Fruit fly (Drosophila melanogaster) whole organism, prepupa: ENCODE measurements around the gene AlkB.

Source experiments
- CG10631 ChIP-seq: fragments of 200-800 bp; sonication (Bioruptor generic); optimal IDR thresholded peaks from 2 replicates; lab custom pipeline; 2016; ENCODE audit warnings: missing biosample characterization, missing genetic modification characterization
- CG10669 ChIP-seq: fragments of 200-800 bp; sonication (Bioruptor generic); optimal IDR thresholded peaks from 3 replicates; lab custom pipeline; 2018; ENCODE audit warnings: missing biosample characterization, mild to moderate bottlenecking, missing genetic modification characterization, moderate library complexity
- CG11902 ChIP-seq: fragments of 200-800 bp; sonication (Bioruptor generic); optimal IDR thresholded peaks from 3 replicates; lab custom pipeline; 2016; ENCODE audit warnings: missing biosample characterization, missing genetic modification characterization
- CG1621 ChIP-seq: fragments of 200-800 bp; sonication (Bioruptor generic); optimal IDR thresholded peaks from 3 replicates; lab custom pipeline; 2018; ENCODE audit warnings: missing biosample characterization, mild to moderate bottlenecking, missing genetic modification characterization
- CG16779 ChIP-seq: fragments of 200-800 bp; sonication (Bioruptor generic); optimal IDR thresholded peaks from 3 replicates; lab custom pipeline; 2017; ENCODE audit warnings: missing biosample characterization, mild to moderate bottlenecking, missing genetic modification characterization
- CG3032 ChIP-seq: fragments of 200-800 bp; optimal IDR thresholded peaks from 2 replicates; lab custom pipeline; 2019; ENCODE audit warnings: missing biosample characterization, mild to moderate bottlenecking, missing genetic modification characterization, moderate library complexity
- CG31627 ChIP-seq: fragments of 200-800 bp; sonication (Bioruptor generic); optimal IDR thresholded peaks from 3 replicates; lab custom pipeline; 2016; ENCODE audit warnings: missing biosample characterization, missing genetic modification characterization
- CG34406 ChIP-seq: fragments of 200-800 bp; sonication (Bioruptor generic); optimal IDR thresholded peaks from 3 replicates; lab custom pipeline; 2016; ENCODE audit warnings: missing biosample characterization, missing genetic modification characterization
- CG4318 ChIP-seq: fragments of 200-800 bp; sonication (Bioruptor generic); optimal IDR thresholded peaks from 3 replicates; lab custom pipeline; 2017; ENCODE audit warnings: missing biosample characterization, mild to moderate bottlenecking, missing genetic modification characterization
- CG6163 ChIP-seq: fragments of 200-800 bp; sonication (Bioruptor generic); IDR thresholded peaks from 3 replicates; pipeline ENCODE4 v1.3.6; 2022; ENCODE audit warnings: missing biosample characterization, missing genetic modification characterization
- CG6808 ChIP-seq: fragments of 200-800 bp; sonication (Bioruptor generic); optimal IDR thresholded peaks from 3 replicates; lab custom pipeline; 2017; ENCODE audit warnings: missing biosample characterization, missing genetic modification characterization, mild to moderate bottlenecking, moderate library complexity, missing genetic modification reagents
- CG7368 ChIP-seq: fragments of 200-800 bp; sonication (Bioruptor generic); optimal IDR thresholded peaks from 3 replicates; lab custom pipeline; 2016; ENCODE audit warnings: missing biosample characterization, missing genetic modification characterization
- CG8119 ChIP-seq: fragments of 200-800 bp; sonication (Bioruptor generic); IDR thresholded peaks from 3 replicates; pipeline ENCODE4 v1.3.6; 2022; ENCODE audit warnings: missing biosample characterization, missing genetic modification characterization
- CG8319 ChIP-seq: fragments of 200-800 bp; sonication (Bioruptor generic); optimal IDR thresholded peaks from 3 replicates; lab custom pipeline; 2016; ENCODE audit warnings: missing biosample characterization, missing genetic modification characterization
- CG8632 ChIP-seq: fragments of 200-800 bp; sonication (Bioruptor generic); optimal IDR thresholded peaks from 3 replicates; lab custom pipeline; 2016; ENCODE audit warnings: missing biosample characterization, missing genetic modification characterization
- CG9139 ChIP-seq: fragments of 200-800 bp; sonication (Bioruptor generic); optimal IDR thresholded peaks from 3 replicates; lab custom pipeline; 2017; ENCODE audit warnings: missing biosample characterization, mild to moderate bottlenecking, missing genetic modification characterization
- Eip75B ChIP-seq: fragments of 200-800 bp; sonication (Bioruptor generic); optimal IDR thresholded peaks from 3 replicates; lab custom pipeline; 2016; ENCODE audit warnings: missing biosample characterization, missing genetic modification characterization
- Eip78C ChIP-seq: fragments of 200-800 bp; sonication (Bioruptor generic); peaks from one replicate; lab custom pipeline; 2016; ENCODE audit warnings: missing biosample characterization, missing genetic modification characterization
- Eip93F ChIP-seq: fragments of 200-800 bp; sonication (Bioruptor generic); optimal IDR thresholded peaks from 2 replicates; lab custom pipeline; 2016; ENCODE audit warnings: missing biosample characterization, mild to moderate bottlenecking, missing genetic modification characterization
- Ets96B ChIP-seq: fragments of 200-800 bp; optimal IDR thresholded peaks from 2 replicates; lab custom pipeline; 2019; ENCODE audit warnings: missing biosample characterization, mild to moderate bottlenecking, missing genetic modification characterization, moderate library complexity
- Gug ChIP-seq: fragments of 200-800 bp; sonication (Bioruptor generic); IDR thresholded peaks from 2 replicates; pipeline ENCODE4 v1.3.6; 2022; ENCODE audit warnings: missing biosample characterization, missing genetic modification characterization
- Hr38 ChIP-seq: sonication (Bioruptor generic); optimal IDR thresholded peaks from 2 replicates; lab custom pipeline; 2016; ENCODE audit warnings: missing biosample characterization, missing genetic modification characterization
- Hr39 ChIP-seq: fragments of 200-800 bp; sonication (Bioruptor generic); optimal IDR thresholded peaks from 2 replicates; lab custom pipeline; 2016; ENCODE audit warnings: missing biosample characterization, missing genetic modification characterization
- Hr4 ChIP-seq: fragments of 200-800 bp; sonication (Bioruptor generic); optimal IDR thresholded peaks from 3 replicates; lab custom pipeline; 2016; ENCODE audit warnings: missing biosample characterization, missing genetic modification characterization
- Lpt ChIP-seq: fragments of 200-800 bp; sonication (Bioruptor generic); optimal IDR thresholded peaks from 3 replicates; lab custom pipeline; 2016; ENCODE audit warnings: missing biosample characterization, missing genetic modification characterization
- Met ChIP-seq: fragments of 200-800 bp; sonication (Bioruptor generic); optimal IDR thresholded peaks from 3 replicates; lab custom pipeline; 2016; ENCODE audit warnings: missing biosample characterization, missing genetic modification characterization
- OdsH ChIP-seq: fragments of 200-800 bp; sonication (Bioruptor generic); optimal IDR thresholded peaks from 3 replicates; lab custom pipeline; 2016; ENCODE audit warnings: missing biosample characterization, missing genetic modification characterization
- Smox ChIP-seq: fragments of 200-800 bp; sonication (Bioruptor generic); optimal IDR thresholded peaks from 3 replicates; lab custom pipeline; 2016; ENCODE audit warnings: missing biosample characterization, missing genetic modification characterization
- Sox102F ChIP-seq: fragments of 200-800 bp; sonication (Bioruptor generic); optimal IDR thresholded peaks from 2 replicates; lab custom pipeline; 2016; ENCODE audit warnings: missing biosample characterization, mild to moderate bottlenecking, missing genetic modification characterization
- Sox14 ChIP-seq: fragments of 200-800 bp; sonication (Bioruptor generic); optimal IDR thresholded peaks from 3 replicates; lab custom pipeline; 2016; ENCODE audit warnings: missing biosample characterization, missing genetic modification characterization
- Sox15 ChIP-seq: fragments of 200-800 bp; sonication (Bioruptor generic); optimal IDR thresholded peaks from 3 replicates; lab custom pipeline; 2016; ENCODE audit warnings: missing biosample characterization, missing genetic modification characterization
- achi ChIP-seq: fragments of 200-800 bp; sonication (Bioruptor generic); optimal IDR thresholded peaks from 3 replicates; lab custom pipeline; 2016; ENCODE audit warnings: missing biosample characterization, missing genetic modification characterization
- acj6 ChIP-seq: fragments of 200-800 bp; sonication (Bioruptor generic); optimal IDR thresholded peaks from 3 replicates; lab custom pipeline; 2016; ENCODE audit warnings: missing biosample characterization, missing genetic modification characterization
- cyc ChIP-seq: fragments of 200-800 bp; sonication (Bioruptor generic); optimal IDR thresholded peaks from 3 replicates; lab custom pipeline; 2016; ENCODE audit warnings: missing biosample characterization, missing genetic modification characterization
- dac ChIP-seq: fragments of 200-800 bp; sonication (Bioruptor generic); optimal IDR thresholded peaks from 2 replicates; lab custom pipeline; 2017; ENCODE audit warnings: missing biosample characterization, mild to moderate bottlenecking, missing genetic modification characterization
- dsx ChIP-seq: fragments of 200-800 bp; optimal IDR thresholded peaks from 3 replicates; lab custom pipeline; 2019; ENCODE audit warnings: missing biosample characterization, mild to moderate bottlenecking, missing genetic modification characterization, moderate library complexity; ENCODE audit not compliant: poor library complexity, severe bottlenecking
- fd85E ChIP-seq: fragments of 200-800 bp; sonication (Bioruptor generic); optimal IDR thresholded peaks from 3 replicates; lab custom pipeline; 2016; ENCODE audit warnings: missing biosample characterization, missing genetic modification characterization
- fkh ChIP-seq: fragments of 200-800 bp; sonication (Bioruptor generic); optimal IDR thresholded peaks from 3 replicates; lab custom pipeline; 2017; ENCODE audit warnings: missing biosample characterization, mild to moderate bottlenecking, missing genetic modification characterization, moderate library complexity
- lz ChIP-seq: fragments of 200-800 bp; sonication (Bioruptor generic); optimal IDR thresholded peaks from 3 replicates; lab custom pipeline; 2016; ENCODE audit warnings: missing biosample characterization, missing genetic modification characterization
- net ChIP-seq: fragments of 200-800 bp; sonication (Bioruptor generic); optimal IDR thresholded peaks from 3 replicates; lab custom pipeline; 2016; ENCODE audit warnings: missing biosample characterization, missing genetic modification characterization
- pdm3 ChIP-seq: fragments of 200-800 bp; sonication (Bioruptor generic); optimal IDR thresholded peaks from 3 replicates; lab custom pipeline; 2016; ENCODE audit warnings: missing biosample characterization, missing genetic modification characterization
- salr ChIP-seq, 2 experiments: fragments of 200-800 bp; sonication (Bioruptor generic); optimal IDR thresholded peaks; 3 replicates each; lab custom pipeline; 2016 to 2018; ENCODE audit warnings: missing biosample characterization in 2 of 2, missing genetic modification characterization in 2 of 2, mild to moderate bottlenecking in 1 of 2
- ss ChIP-seq, 2 experiments: fragments of 200-800 bp; sonication (Bioruptor generic); optimal IDR thresholded peaks; 2 replicates in 1 of 2; 3 replicates in 1 of 2; lab custom pipeline; 2017 to 2018; ENCODE audit warnings: mild to moderate bottlenecking in 2 of 2, missing biosample characterization in 2 of 2, missing genetic modification characterization in 2 of 2, moderate library complexity in 1 of 2
- vri ChIP-seq: fragments of 200-800 bp; sonication (Bioruptor generic); optimal IDR thresholded peaks from 3 replicates; lab custom pipeline; 2016; ENCODE audit warnings: missing biosample characterization, mild to moderate bottlenecking, missing genetic modification characterization

The AlkB gene

dm6 chrX:15867863-15868262 lies 8.6 kb upstream of the AlkB start, which contains the start of gene Gapdh2 (continued):
- TF ChIP-seq CG10631: peak; percentile 99
- peak; percentile 100 for TF ChIP-seq Eip78C (GFP tag; lab: Kevin White, UChicago)
- peak; percentile 100 for TF ChIP-seq CG3032 (tag; lab: Kevin White, UChicago)
- peak; percentile 99 for TF ChIP-seq Sox14
- TF ChIP-seq CG6163 (GFP tag; lab: Robert Waterston, UW): peak; percentile 100
- TF ChIP-seq CG1621 (tag; lab: Kevin White, UChicago): peak; percentile 99
- peak; percentile 99 for TF ChIP-seq lz
- TF ChIP-seq cyc (GFP tag; lab: Kevin White, UChicago): peak; percentile 99

- TF ChIP-seq Eip93F: peak; percentile 22
- TF ChIP-seq dsx: peak; percentile 50
- peak; percentile 2 for TF ChIP-seq fkh (GFP tag; lab: Kevin White, UChicago)
- no peak for TF ChIP-seq pdm3 (GFP tag; lab: Kevin White, UChicago)
- TF ChIP-seq CG1621 (tag; lab: Kevin White, UChicago): no peak
- no peak for TF ChIP-seq CG31627
- TF ChIP-seq Lpt (GFP tag; lab: Kevin White, UChicago): no peak
Measured at dm6 chrX:15866799-15867412, 7.6 kb upstream of the AlkB start.

DNA sequence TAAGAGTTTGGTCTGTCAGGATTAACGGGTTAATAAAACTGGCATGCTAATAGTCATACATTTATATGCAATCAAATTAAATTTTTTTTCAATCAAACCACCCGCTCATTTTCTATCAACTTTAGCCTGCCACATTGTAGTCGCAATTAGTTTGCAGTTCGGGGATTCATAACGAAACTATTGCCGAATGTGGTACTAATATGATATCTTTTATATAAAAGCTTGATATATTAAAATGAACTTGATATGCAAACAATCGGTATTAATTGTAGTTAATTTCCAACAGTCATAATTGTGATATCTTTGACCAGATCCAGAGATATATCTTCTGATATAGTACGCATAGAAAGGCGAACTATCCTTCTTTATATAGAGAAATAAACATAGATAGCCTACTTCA lies 6.7 kb upstream of the AlkB start:
- TF ChIP-seq Eip78C (GFP tag; lab: Kevin White, UChicago) (peak; percentile 3), Sox102F (no peak), acj6 (GFP tag; lab: Kevin White, UChicago) (no peak)

dm6 chrX:15860479-15860878 lies 1.2 kb upstream of the AlkB start:
- TF ChIP-seq CG34406 (GFP tag; lab: Kevin White, UChicago): peak; percentile 44
- TF ChIP-seq Eip75B: peak; percentile 69
- peak; percentile 64 for TF ChIP-seq vri (GFP tag; lab: Kevin White, UChicago)
- no peak for TF ChIP-seq CG10631
- TF ChIP-seq fd85E (GFP tag; lab: Kevin White, UChicago): no peak
- TF ChIP-seq Smox (GFP tag; lab: Kevin White, UChicago): no peak
- TF ChIP-seq CG16779: peak; percentile 70
- peak; percentile 21 for TF ChIP-seq Met
- no peak for TF ChIP-seq acj6 (GFP tag; lab: Kevin White, UChicago)
- peak; percentile 40 for TF ChIP-seq dac (GFP tag; lab: Kevin White, UChicago)
- TF ChIP-seq achi: peak; percentile 36
- peak; percentile 33 for TF ChIP-seq Sox102F
- peak; percentile 84 for TF ChIP-seq CG6163 (GFP tag; lab: Robert Waterston, UW)
- peak; percentile 38 for TF ChIP-seq net
- peak; percentile 51 for TF ChIP-seq Ets96B (tag; lab: Kevin White, UChicago)
- TF ChIP-seq CG10669 (GFP tag; lab: Kevin White, UChicago): peak; percentile 53
- TF ChIP-seq CG6808 (GFP tag; lab: Kevin White, UChicago): peak; percentile 74
- peak; percentile 86 for TF ChIP-seq Sox14
- TF ChIP-seq CG8119 (GFP tag; lab: Robert Waterston, UW): no peak
- peak; percentile 67 for TF ChIP-seq Lpt (GFP tag; lab: Kevin White, UChicago)
- no peak for TF ChIP-seq Hr4 (GFP tag; lab: Kevin White, UChicago)
- peak; percentile 36 for TF ChIP-seq CG8632 (GFP tag; lab: Kevin White, UChicago)
- peak; percentile 77 for TF ChIP-seq CG9139 (GFP tag; lab: Kevin White, UChicago)
- TF ChIP-seq pdm3 (GFP tag; lab: Kevin White, UChicago): peak; percentile 26
- no peak for TF ChIP-seq Sox15
- TF ChIP-seq OdsH (GFP tag; lab: Kevin White, UChicago): no peak
- no peak for TF ChIP-seq CG4318 (GFP tag; lab: Kevin White, UChicago)
- no peak for TF ChIP-seq CG11902 (GFP tag; lab: Kevin White, UChicago)
- TF ChIP-seq Hr39 (GFP tag; lab: Kevin White, UChicago): no peak
- peak; percentile 70 to 82 for TF ChIP-seq ss (GFP tag; optimal IDR thresholded peaks at IDR 0.05; lab: Kevin White, UChicago)
- peak; percentile 24 for TF ChIP-seq fkh (GFP tag; lab: Kevin White, UChicago)
- peak; percentile 20 for TF ChIP-seq lz
- TF ChIP-seq CG7368 (GFP tag; lab: Kevin White, UChicago): peak; percentile 54
- peak; percentile 43 for TF ChIP-seq Gug (GFP tag; lab: Robert Waterston, UW)
- no peak for TF ChIP-seq Hr38 (GFP tag; lab: Kevin White, UChicago)
- TF ChIP-seq CG8319 (GFP tag; lab: Kevin White, UChicago): peak; percentile 10
- TF ChIP-seq salr (GFP tag; optimal IDR thresholded peaks at IDR 0.05; lab: Kevin White, UChicago): peak in 1 of 2 experiments; percentile 45
- TF ChIP-seq Eip78C (GFP tag; lab: Kevin White, UChicago): peak; percentile 38
